Worm (Caenorhabditis elegans) whole organism, L4/young adult: ENCODE results near the gene dyci-1.
A peak's percentile ranks its signal among the peaks of the same experiment; 100 is the strongest.

Experiments used
- W03F9.2 ChIP-seq: fragments of 150-350 bp; optimal IDR thresholded peaks from 2 replicates; lab custom pipeline; 2014; ENCODE audit warnings: missing biosample characterization, missing genetic modification characterization
- dao-5 ChIP-seq: sonication (generic microtip); optimal IDR thresholded peaks from 2 replicates; lab custom pipeline; 2016; ENCODE audit warnings: missing genotype, missing genetic modification characterization, moderate library complexity, missing compliant biosample characterization
- him-1 ChIP-seq: sonication (generic microtip); optimal IDR thresholded peaks from 2 replicates; lab custom pipeline; 2016; ENCODE audit warnings: missing genotype, missing genetic modification reagents, missing genetic modification characterization, missing compliant biosample characterization

The dyci-1 gene

ce11 chrIV:6803805-6804344, 18.8 kb upstream of the dyci-1 start:
- TF ChIP-seq dao-5 = no peak

- TF ChIP-seq him-1 (tag; lab: Kevin White, UChicago) (no peak), W03F9.2 (tag; lab: Kevin White, UChicago) (no peak), dao-5 (no peak)
These were observed 18.2 kb upstream of the dyci-1 start for ce11 chrIV:6803294-6803693.

- no peak for TF ChIP-seq W03F9.2 (tag; lab: Kevin White, UChicago)
- no peak for TF ChIP-seq dao-5
- no peak for TF ChIP-seq him-1 (tag; lab: Kevin White, UChicago)
These were observed 17.1 kb upstream of the dyci-1 start, which contains the start of the genes cest-4 and C17H12.11 for ce11 chrIV:6802132-6802531. Gene cest-4, minus strand, starts transcription at chrIV:6802337. Gene C17H12.11, plus strand, starts transcription at chrIV:6802387.

ce11 chrIV:6795529-6795928, 10.5 kb upstream of the dyci-1 start, which contains the start of the genes C17H12.3 and C17H12.12:
Gene C17H12.3, minus strand, starts transcription at chrIV:6795629.
Gene C17H12.12, plus strand, starts transcription at chrIV:6795924.
- TF ChIP-seq W03F9.2 (tag; lab: Kevin White, UChicago) (no peak), him-1 (tag; lab: Kevin White, UChicago) (no peak), dao-5 (no peak)

ce11 chrIV:6793310-6793966, 8.4 kb upstream of the dyci-1 start:
- TF ChIP-seq him-1 (tag; lab: Kevin White, UChicago) (no peak), W03F9.2 (tag; lab: Kevin White, UChicago) (no peak), dao-5 (no peak)

ce11 chrIV:6792380-6793309, 7.6 kb upstream of the dyci-1 start:
- no peak for TF ChIP-seq dao-5
- no peak for TF ChIP-seq him-1 (tag; lab: Kevin White, UChicago)
- no peak for TF ChIP-seq W03F9.2 (tag; lab: Kevin White, UChicago)

ce11 chrIV:6790438-6791124, 5.5 kb upstream of the dyci-1 start, which contains the start of the genes C17H12.2 and vha-8:
Gene C17H12.2, minus strand, starts transcription at chrIV:6790488.
Gene vha-8, plus strand, starts transcription at chrIV:6791074.
- TF ChIP-seq him-1 (tag; lab: Kevin White, UChicago) (peak; percentile 86), dao-5 (no peak), W03F9.2 (tag; lab: Kevin White, UChicago) (peak; percentile 92)

ce11 chrIV:6789950-6790349, 4.9 kb upstream of the dyci-1 start:
- TF ChIP-seq him-1 (tag; lab: Kevin White, UChicago) (no peak), W03F9.2 (tag; lab: Kevin White, UChicago) (no peak), dao-5 (no peak)

ce11 chrIV:6785873-6786272, 801 bp upstream of the dyci-1 start:
- no peak for TF ChIP-seq dao-5
- TF ChIP-seq him-1 (tag; lab: Kevin White, UChicago) = peak; percentile 28
- TF ChIP-seq W03F9.2 (tag; lab: Kevin White, UChicago) = peak; percentile 55

- TF ChIP-seq dao-5 = no peak
- no peak for TF ChIP-seq him-1 (tag; lab: Kevin White, UChicago)
- no peak for TF ChIP-seq W03F9.2 (tag; lab: Kevin White, UChicago)
These were observed 7.9 kb downstream of the dyci-1 start for ce11 chrIV:6777156-6777555.

ce11 chrIV:6771556-6771955, 13.5 kb downstream of the dyci-1 start:
- TF ChIP-seq W03F9.2 (tag; lab: Kevin White, UChicago) = no peak
- TF ChIP-seq dao-5 = no peak

ce11 chrIV:6770407-6770883, 14.6 kb downstream of the dyci-1 start, which contains the start of gene anat-1:
Gene anat-1, plus strand, starts transcription at chrIV:6770833.
- TF ChIP-seq W03F9.2 (tag; lab: Kevin White, UChicago) (no peak), dao-5 (no peak), him-1 (tag; lab: Kevin White, UChicago) (no peak)

- TF ChIP-seq him-1 (tag; lab: Kevin White, UChicago) (peak; percentile 42), dao-5 (no peak)
These were observed 17.8 kb downstream of the dyci-1 start for ce11 chrIV:6767240-6767639.
